Worm (Caenorhabditis elegans) whole organism, late embryonic: Measurements from ENCODE around the gene txt-18.

Experiments used
- lim-6 ChIP-seq: sonication (generic microtip); optimal IDR thresholded peaks from 2 replicates; lab custom pipeline; 2016; ENCODE audit warnings: missing genetic modification characterization, missing compliant biosample characterization
- nhr-232 ChIP-seq: sonication (generic microtip); optimal IDR thresholded peaks from 2 replicates; lab custom pipeline; 2016; ENCODE audit warnings: missing genetic modification characterization, missing compliant biosample characterization

ce11 chrII:6387937-6388336, 44.1 kb downstream of the txt-18 start, which contains the start of gene F58F12.2:
- no peak for TF ChIP-seq nhr-232
- no peak for TF ChIP-seq lim-6 (tag; lab: Kevin White, UChicago)
